Worm (Caenorhabditis elegans): ENCODE results near the gene cyp-34A9.

- TF ChIP-seq aly-2 (tag; optimal IDR thresholded peaks at IDR 0.05) = no peak
- TF ChIP-seq mbf-1 (tag; optimal IDR thresholded peaks at IDR 0.05) = no peak
- TF ChIP-seq nhr-11 (tag; optimal IDR thresholded peaks at IDR 0.05) = no peak
- no peak for TF ChIP-seq gmeb-1 (tag; optimal IDR thresholded peaks at IDR 0.05)
- TF ChIP-seq ama-1 (optimal IDR thresholded peaks at IDR 0.05) = no peak
- TF ChIP-seq snpc-4 (tag; optimal IDR thresholded peaks at IDR 0.05) = no peak
- TF ChIP-seq nhr-10 (tag; optimal IDR thresholded peaks at IDR 0.05) = no peak
- TF ChIP-seq fos-1 (tag; optimal IDR thresholded peaks at IDR 0.05) = no peak
- no peak for TF ChIP-seq unc-39 (tag; optimal IDR thresholded peaks at IDR 0.05)
Observed at ce11 chrV:3929099-3929498, 41.2 kb downstream of the cyp-34A9 start, which contains the start of gene srx-64.

Measured in whole organism, L2 larva.